Worm (Caenorhabditis elegans) whole organism, young adult: ENCODE data around the gene F46F5.11.

Source experiments
- cebp-2 ChIP-seq: fragments of 200-800 bp; sonication (Bioruptor generic); IDR thresholded peaks from 2 replicates; pipeline ENCODE4 v1.3.6; 2022; ENCODE audit warnings: missing genetic modification characterization, missing compliant biosample characterization
- unc-62 ChIP-seq: fragments of 150-350 bp; optimal IDR thresholded peaks from 2 replicates; lab custom pipeline; 2014; ENCODE audit warnings: missing biosample characterization, missing genetic modification reagents, missing genetic modification characterization

ce11 chrII:840131-840530 lies 31.6 kb downstream of the F46F5.11 start, which contains the start of gene clc-33:
- TF ChIP-seq unc-62 (GFP tag; lab: Kevin White, UChicago) (no peak), cebp-2 (GFP tag; lab: Robert Waterston, UW) (no peak)
